Worm (Caenorhabditis elegans): ENCODE data around the gene F10B5.2.

ce11 chrII:8152711-8153325, 8.3 kb downstream of the F10B5.2 start:
- TF ChIP-seq ztf-11 (tag; optimal IDR thresholded peaks at IDR 0.05) (no peak), zfp-2 (tag; optimal IDR thresholded peaks at IDR 0.05) (no peak), nhr-11 (tag; optimal IDR thresholded peaks at IDR 0.05) (no peak), F44E2.7 (GFP tag; IDR thresholded peaks at IDR 0.05) (no peak), ama-1 (optimal IDR thresholded peaks at IDR 0.05) (no peak), duxl-1 (tag; optimal IDR thresholded peaks at IDR 0.05; ENCODE audit: poor library complexity) (no peak), skn-1 (tag; optimal IDR thresholded peaks at IDR 0.05) (no peak)

All from whole organism, L4 larva.